Fruit fly (Drosophila melanogaster) whole organism, pupa: ENCODE results near the gene fzy.
A peak's percentile ranks its signal among the peaks of the same experiment; 100 is the strongest.

Experiments
- CG10348 ChIP-seq: fragments of 200-800 bp; sonication (Bioruptor generic); IDR thresholded peaks from 2 replicates; pipeline ENCODE4 v1.3.6; 2022; ENCODE audit warnings: missing biosample characterization, missing genetic modification characterization
- CG15710 ChIP-seq: fragments of 200-800 bp; sonication (Bioruptor generic); optimal IDR thresholded peaks from 2 replicates; lab custom pipeline; 2018; ENCODE audit warnings: missing biosample characterization, mild to moderate bottlenecking, missing genetic modification characterization, moderate library complexity
- CG34367 ChIP-seq: fragments of 200-800 bp; sonication (Bioruptor generic); optimal IDR thresholded peaks from 2 replicates; lab custom pipeline; 2018; ENCODE audit warnings: missing biosample characterization, mild to moderate bottlenecking, missing genetic modification characterization
- CG4496 ChIP-seq: fragments of 200-800 bp; sonication (Bioruptor generic); IDR thresholded peaks from 3 replicates; pipeline ENCODE4 v1.3.6; 2022; ENCODE audit warnings: missing biosample characterization, missing genetic modification characterization
- CG8301 ChIP-seq: fragments of 200-800 bp; sonication (Bioruptor generic); optimal IDR thresholded peaks from 2 replicates; lab custom pipeline; 2018; ENCODE audit warnings: missing biosample characterization, mild to moderate bottlenecking, missing genetic modification characterization
- Pif1B ChIP-seq: fragments of 200-800 bp; sonication (Bioruptor generic); optimal IDR thresholded peaks from 3 replicates; lab custom pipeline; 2016; ENCODE audit warnings: missing biosample characterization, missing genetic modification characterization
- fd96Ca ChIP-seq: fragments of 200-800 bp; sonication (Bioruptor generic); IDR thresholded peaks from 3 replicates; pipeline ENCODE4 v1.3.6; 2022; ENCODE audit warnings: missing biosample characterization, missing genetic modification characterization
- gl ChIP-seq: fragments of 200-800 bp; sonication (Bioruptor generic); optimal IDR thresholded peaks from 2 replicates; lab custom pipeline; 2018; ENCODE audit warnings: missing biosample characterization, mild to moderate bottlenecking, missing genetic modification characterization

dm6 chr2L:16281419-16282076 is 29.2 kb upstream of the fzy start:
- peak; percentile 4 for TF ChIP-seq Pif1B (GFP tag; lab: Kevin White, UChicago)
- TF ChIP-seq fd96Ca (GFP tag; lab: Robert Waterston, UW) = no peak
- peak; percentile 28 for TF ChIP-seq CG34367 (tag; lab: Kevin White, UChicago)
- TF ChIP-seq gl (tag; lab: Kevin White, UChicago) = no peak
- TF ChIP-seq CG4496 = peak; percentile 60; the same call in 2 of the 3 replicates
- TF ChIP-seq CG8301 = peak; percentile 74
- TF ChIP-seq CG10348 (GFP tag; lab: Robert Waterston, UW) = no peak
- peak; percentile 12 for TF ChIP-seq CG15710 (tag; lab: Kevin White, UChicago)
